Fruit fly (Drosophila melanogaster): ENCODE measurements around the gene Naglu.
A peak's percentile ranks its signal among the peaks of the same experiment; 100 is the strongest.

Naglu gene

dm6 chr2L:8362273-8362954, 49.3 kb downstream of the Naglu start, which contains the start of gene CG7627 (continued):
- TF ChIP-seq CG13123 (GFP tag; optimal IDR thresholded peaks at IDR 0.05), result no peak
- peak; percentile 54 for TF ChIP-seq Ravus (GFP tag; IDR thresholded peaks at IDR 0.05)
- peak; percentile 44; the same call in 1 of the 2 replicates for TF ChIP-seq cas (GFP tag; IDR thresholded peaks at IDR 0.05)
- peak; percentile 20 for TF ChIP-seq Hmx (GFP tag; optimal IDR thresholded peaks at IDR 0.05)
- TF ChIP-seq CG1024 (GFP tag; IDR thresholded peaks at IDR 0.05), result peak; percentile 46; the same call in 1 of the 2 replicates
- TF ChIP-seq vfl (GFP tag; optimal IDR thresholded peaks at IDR 0.05), result peak; percentile 65
- TF ChIP-seq CG18262 (tag; optimal IDR thresholded peaks at IDR 0.05), result peak; percentile 74
- TF ChIP-seq CG16815 (GFP tag; optimal IDR thresholded peaks at IDR 0.05), result peak; percentile 76
- TF ChIP-seq CG10979 (tag; optimal IDR thresholded peaks at IDR 0.05), result peak; percentile 78
- no peak for TF ChIP-seq sens-2 (GFP tag; IDR thresholded peaks at IDR 0.05)
- no peak for TF ChIP-seq CG2202 (tag; optimal IDR thresholded peaks at IDR 0.05)
- no peak for TF ChIP-seq hth (optimal IDR thresholded peaks at IDR 0.05)
- TF ChIP-seq BEAF-32 (GFP tag; optimal IDR thresholded peaks at IDR 0.05), result no peak
- TF ChIP-seq Spps (tag; optimal IDR thresholded peaks at IDR 0.05), result no peak
- TF ChIP-seq Eip74EF (GFP tag; optimal IDR thresholded peaks at IDR 0.05), result peak in 1 of 2 experiments; percentile 41
- no peak for TF ChIP-seq ato (GFP tag; IDR thresholded peaks at IDR 0.05; ENCODE audit: partially characterized antibody)
- peak; percentile 37 for TF ChIP-seq CG12942 (GFP tag; optimal IDR thresholded peaks at IDR 0.05)
- TF ChIP-seq CG16813 (GFP tag; IDR thresholded peaks at IDR 0.05; ENCODE audit: partially characterized antibody), result no peak
- TF ChIP-seq CG17385 (GFP tag; optimal IDR thresholded peaks at IDR 0.05), result peak; percentile 68
- TF ChIP-seq zfh1 (GFP tag; IDR thresholded peaks at IDR 0.05), result peak; percentile 82
- peak; percentile 66 for TF ChIP-seq Asciz (GFP tag; optimal IDR thresholded peaks at IDR 0.05)
- peak; percentile 63 for TF ChIP-seq E2f1 (GFP tag; IDR thresholded peaks at IDR 0.05)
- TF ChIP-seq CG18764 (GFP tag; optimal IDR thresholded peaks at IDR 0.05), result no peak
- peak; percentile 34 for TF ChIP-seq CG17802 (tag; optimal IDR thresholded peaks at IDR 0.05)
- no peak for TF ChIP-seq fru (optimal IDR thresholded peaks at IDR 0.05)
- TF ChIP-seq Adf1 (GFP tag; IDR thresholded peaks at IDR 0.05), result peak; percentile 68
- TF ChIP-seq Deaf1 (tag; optimal IDR thresholded peaks at IDR 0.05), result peak; percentile 97
- 0 out of 3 replicates have a peak, but pooled peaks have one; percentile 53 for TF ChIP-seq ken (GFP tag; IDR thresholded peaks at IDR 0.05)
- peak; percentile 54; the same call in 1 of the 2 replicates for TF ChIP-seq toy (GFP tag; IDR thresholded peaks at IDR 0.05)
- peak; percentile 41 for TF ChIP-seq CG15601 (tag; optimal IDR thresholded peaks at IDR 0.05)
- peak; percentile 55 for TF ChIP-seq sug (tag; optimal IDR thresholded peaks at IDR 0.05)
- peak; percentile 62 for TF ChIP-seq dmrt11E (tag; optimal IDR thresholded peaks at IDR 0.05)
- TF ChIP-seq Dp (GFP tag; optimal IDR thresholded peaks at IDR 0.05), result no peak
- peak; percentile 33 for TF ChIP-seq D19A (tag; optimal IDR thresholded peaks at IDR 0.05)
- TF ChIP-seq zen (tag; optimal IDR thresholded peaks at IDR 0.05), result peak; percentile 11
- TF ChIP-seq HLHmδ (GFP tag; optimal IDR thresholded peaks at IDR 0.05), result no peak
- TF ChIP-seq pum (GFP tag; optimal IDR thresholded peaks at IDR 0.05), result peak; percentile 63
- peak; percentile 72 for TF ChIP-seq HLH54F (GFP tag; optimal IDR thresholded peaks at IDR 0.05)
- TF ChIP-seq Neu2 (GFP tag; optimal IDR thresholded peaks at IDR 0.05; ENCODE audit: borderline replicate concordance), result no peak
- TF ChIP-seq HLH3B (GFP tag; IDR thresholded peaks at IDR 0.05), result peak; percentile 81
- TF ChIP-seq CG12744 (GFP tag; optimal IDR thresholded peaks at IDR 0.05), result peak; percentile 6
- peak; percentile 70 for TF ChIP-seq her (GFP tag; optimal IDR thresholded peaks at IDR 0.05)
- peak; percentile 80 for TF ChIP-seq CG7839 (tag; optimal IDR thresholded peaks at IDR 0.05)
- peak; percentile 80 for TF ChIP-seq HHEX (GFP tag; optimal IDR thresholded peaks at IDR 0.05)
- TF ChIP-seq CG7786 (GFP tag; optimal IDR thresholded peaks at IDR 0.05), result peak; percentile 87
- TF ChIP-seq dimm (GFP tag; IDR thresholded peaks at IDR 0.05), result peak; percentile 70; the same call in 1 of the 2 replicates
- peak; percentile 72 for TF ChIP-seq Xbp1 (GFP tag; optimal IDR thresholded peaks at IDR 0.05)
- TF ChIP-seq scrt (GFP tag; optimal IDR thresholded peaks at IDR 0.05), result peak; percentile 51
- no peak for TF ChIP-seq nerfin-2 (GFP tag; IDR thresholded peaks at IDR 0.05; ENCODE audit: partially characterized antibody)

All from whole organism, embryonic.